Fruit fly (Drosophila melanogaster): ENCODE data around the gene CG18628.

The CG18628 gene

DNA sequence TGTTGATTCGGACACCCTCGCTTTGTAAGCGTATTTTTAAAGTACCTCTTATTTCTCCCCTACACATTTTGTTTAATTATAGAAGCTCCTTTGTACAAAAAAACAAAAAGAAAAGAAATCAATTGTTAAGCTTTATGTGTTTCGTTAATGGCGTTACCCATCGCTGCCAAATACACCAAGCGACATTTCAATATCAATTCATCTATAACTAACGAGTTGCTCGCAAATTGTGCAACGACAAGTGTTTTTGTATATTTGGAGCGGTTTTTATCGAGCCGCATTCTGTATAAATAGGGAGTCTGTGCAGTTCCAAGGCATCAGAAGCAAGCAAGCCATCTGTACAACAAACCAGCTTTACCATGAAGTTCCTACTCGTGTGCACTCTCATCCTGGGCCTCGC, at the start of gene CG18628:
TSS of gene CG18628 (plus strand) at position 301 of the 400 bp plus-strand sequence.
- no peak for TF ChIP-seq Myc (optimal IDR thresholded peaks at IDR 0.05)
- no peak for TF ChIP-seq psq (optimal IDR thresholded peaks at IDR 0.05)
- TF ChIP-seq h (optimal IDR thresholded peaks at IDR 0.05), result no peak
- no peak for TF ChIP-seq Sin3A (optimal IDR thresholded peaks at IDR 0.05)
- TF ChIP-seq insv (optimal IDR thresholded peaks at IDR 0.05), result no peak
- no peak for TF ChIP-seq ttk (optimal IDR thresholded peaks at IDR 0.05)

DNA sequence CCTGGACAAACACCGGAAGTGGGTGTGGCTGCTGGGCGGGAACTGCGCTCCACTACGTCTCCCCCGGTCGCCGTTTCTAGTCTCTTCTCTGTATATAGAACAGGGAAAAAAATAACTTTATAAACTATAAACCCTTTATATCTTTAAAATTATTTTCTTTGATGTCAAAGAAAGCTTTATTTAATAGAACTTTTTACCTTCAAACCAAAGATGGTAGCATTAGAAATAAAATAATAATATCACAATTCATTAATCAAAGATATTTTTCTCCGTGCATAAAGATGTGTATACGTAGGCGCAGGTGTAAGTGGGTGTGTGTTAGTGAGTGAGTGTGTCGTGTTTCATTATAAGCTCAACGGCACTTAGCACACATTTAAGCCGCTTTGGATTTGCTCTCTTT, 40.0 kb upstream of the CG18628 start:
- TF ChIP-seq ttk (optimal IDR thresholded peaks at IDR 0.05) (no peak), psq (optimal IDR thresholded peaks at IDR 0.05) (no peak), h (optimal IDR thresholded peaks at IDR 0.05) (no peak), Sin3A (optimal IDR thresholded peaks at IDR 0.05) (no peak), Myc (optimal IDR thresholded peaks at IDR 0.05) (no peak), insv (optimal IDR thresholded peaks at IDR 0.05) (no peak)

DNA sequence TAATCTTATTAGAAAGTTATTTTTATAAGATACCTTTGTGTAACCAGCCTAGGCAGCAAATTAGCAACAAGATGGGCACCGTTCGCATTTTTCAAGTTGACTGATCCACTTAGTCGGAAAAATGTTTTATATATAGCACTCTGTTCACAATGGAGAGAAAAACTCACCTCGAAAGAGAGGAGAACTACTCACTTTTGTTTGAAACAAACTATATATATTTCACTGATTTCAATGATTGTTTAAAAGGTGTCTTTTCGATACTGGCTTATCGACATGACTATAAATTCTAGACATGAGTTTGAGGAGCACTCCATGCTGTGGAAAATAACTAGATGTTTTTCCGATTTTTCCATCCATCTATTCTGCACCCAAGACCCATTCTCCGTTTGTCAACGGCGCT, 16.1 kb upstream of the CG18628 start, which contains the start of gene CG42521:
TSS of gene CG42521 (minus strand) at position 101 of the 400 bp plus-strand sequence.
- TF ChIP-seq psq (optimal IDR thresholded peaks at IDR 0.05) (no peak), h (optimal IDR thresholded peaks at IDR 0.05) (no peak), Sin3A (optimal IDR thresholded peaks at IDR 0.05) (no peak), insv (optimal IDR thresholded peaks at IDR 0.05) (no peak), ttk (optimal IDR thresholded peaks at IDR 0.05) (no peak), Myc (optimal IDR thresholded peaks at IDR 0.05) (no peak)

DNA sequence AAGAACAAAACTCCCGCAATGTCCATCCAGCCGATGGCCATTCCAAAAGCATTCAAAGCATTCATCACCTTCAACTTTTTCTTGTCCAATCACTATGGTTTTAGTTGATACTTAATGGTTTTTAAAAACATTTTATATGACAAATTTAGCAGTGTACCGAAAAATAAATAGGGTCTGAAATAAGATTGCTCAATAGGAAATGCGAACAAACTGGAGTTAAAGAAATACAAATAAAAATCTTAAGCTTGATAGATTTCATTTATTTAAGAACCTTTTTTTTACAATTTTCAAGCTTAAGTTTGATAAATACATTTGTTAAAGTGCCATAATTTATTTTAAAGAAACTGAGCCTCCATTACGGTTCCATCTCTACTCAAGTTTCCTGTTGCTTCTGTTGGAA, 14.0 kb upstream of the CG18628 start, which contains the start of gene CG43127:
TSS of gene CG43127 (minus strand) at position 101 of the 400 bp plus-strand sequence.
- TF ChIP-seq Sin3A (optimal IDR thresholded peaks at IDR 0.05) (no peak), ttk (optimal IDR thresholded peaks at IDR 0.05) (no peak), insv (optimal IDR thresholded peaks at IDR 0.05) (no peak), Myc (optimal IDR thresholded peaks at IDR 0.05) (no peak), psq (optimal IDR thresholded peaks at IDR 0.05) (no peak), h (optimal IDR thresholded peaks at IDR 0.05) (no peak)

DNA sequence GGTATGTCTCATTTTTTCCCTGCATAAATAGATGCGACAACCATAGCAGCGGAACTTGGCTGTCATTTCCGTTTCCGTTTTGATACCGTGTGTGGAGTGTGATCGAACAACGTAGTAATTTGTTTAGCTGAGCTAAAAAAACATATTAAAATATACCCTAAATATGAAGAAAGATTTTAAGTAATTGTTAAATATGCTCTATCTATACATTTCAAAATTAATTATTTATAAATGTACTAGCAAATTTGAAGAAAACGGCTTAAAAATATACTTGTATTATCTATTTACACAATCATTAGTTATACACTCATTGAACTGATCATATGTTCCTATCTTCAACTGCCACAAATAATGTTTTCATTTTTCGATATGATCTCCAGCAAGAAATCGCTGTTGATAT, 13.3 kb upstream of the CG18628 start, which contains the start of gene CG34238:
TSS of gene CG34238 (plus strand) at position 301 of the 400 bp plus-strand sequence.
- TF ChIP-seq ttk (optimal IDR thresholded peaks at IDR 0.05) (no peak), Sin3A (optimal IDR thresholded peaks at IDR 0.05) (no peak), insv (optimal IDR thresholded peaks at IDR 0.05) (no peak), psq (optimal IDR thresholded peaks at IDR 0.05) (no peak), h (optimal IDR thresholded peaks at IDR 0.05) (no peak), Myc (optimal IDR thresholded peaks at IDR 0.05) (no peak)

DNA sequence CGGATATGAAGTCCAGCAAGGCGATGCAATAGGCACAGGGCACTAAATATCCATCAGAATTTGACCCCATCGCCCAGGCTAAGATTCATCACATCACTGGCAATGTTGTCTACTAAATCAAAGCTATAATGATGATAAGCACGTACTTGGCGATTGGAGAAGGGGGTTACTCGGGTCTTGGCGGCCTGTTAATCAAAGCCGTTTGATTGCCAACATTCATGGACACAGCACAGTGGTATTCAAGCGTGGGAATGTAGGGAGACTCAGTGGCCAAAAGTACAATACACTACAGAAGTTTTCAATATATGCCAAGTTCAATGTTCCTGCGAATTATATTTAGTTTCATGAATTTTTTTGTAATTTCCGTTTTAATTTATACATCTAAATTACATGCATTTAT, 11.2 kb upstream of the CG18628 start, which contains the start of gene CG14151:
TSS of gene CG14151 (minus strand) at position 101 of the 400 bp plus-strand sequence.
- TF ChIP-seq Sin3A (optimal IDR thresholded peaks at IDR 0.05) (no peak), insv (optimal IDR thresholded peaks at IDR 0.05) (no peak), h (optimal IDR thresholded peaks at IDR 0.05) (no peak), psq (optimal IDR thresholded peaks at IDR 0.05) (no peak), ttk (optimal IDR thresholded peaks at IDR 0.05) (no peak), Myc (optimal IDR thresholded peaks at IDR 0.05) (no peak)

DNA sequence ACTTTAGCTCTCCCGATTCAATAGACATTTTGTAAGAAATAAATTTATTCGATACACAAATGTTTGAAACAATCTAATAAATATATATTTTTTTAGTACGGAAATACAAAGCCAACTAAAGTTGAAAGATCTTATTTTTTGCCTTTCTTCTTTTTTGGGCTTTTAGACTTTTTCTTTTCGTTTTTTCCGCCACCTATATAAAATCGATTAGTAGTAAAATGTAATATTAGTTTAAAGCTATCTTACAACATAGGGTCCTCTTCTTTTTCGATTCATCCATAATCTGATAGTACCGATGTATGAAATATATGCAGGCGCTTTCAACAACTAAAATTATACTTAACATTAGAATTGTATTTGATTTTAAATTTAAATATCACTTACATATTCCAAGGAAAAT, 9.6 kb upstream of the CG18628 start, which contains the start of gene CG42536:
TSS of gene CG42536 (minus strand) at position 101 of the 400 bp plus-strand sequence.
- TF ChIP-seq insv (optimal IDR thresholded peaks at IDR 0.05), result no peak
- TF ChIP-seq ttk (optimal IDR thresholded peaks at IDR 0.05), result no peak
- TF ChIP-seq psq (optimal IDR thresholded peaks at IDR 0.05), result no peak
- no peak for TF ChIP-seq Myc (optimal IDR thresholded peaks at IDR 0.05)
- TF ChIP-seq Sin3A (optimal IDR thresholded peaks at IDR 0.05), result no peak
- no peak for TF ChIP-seq h (optimal IDR thresholded peaks at IDR 0.05)

DNA sequence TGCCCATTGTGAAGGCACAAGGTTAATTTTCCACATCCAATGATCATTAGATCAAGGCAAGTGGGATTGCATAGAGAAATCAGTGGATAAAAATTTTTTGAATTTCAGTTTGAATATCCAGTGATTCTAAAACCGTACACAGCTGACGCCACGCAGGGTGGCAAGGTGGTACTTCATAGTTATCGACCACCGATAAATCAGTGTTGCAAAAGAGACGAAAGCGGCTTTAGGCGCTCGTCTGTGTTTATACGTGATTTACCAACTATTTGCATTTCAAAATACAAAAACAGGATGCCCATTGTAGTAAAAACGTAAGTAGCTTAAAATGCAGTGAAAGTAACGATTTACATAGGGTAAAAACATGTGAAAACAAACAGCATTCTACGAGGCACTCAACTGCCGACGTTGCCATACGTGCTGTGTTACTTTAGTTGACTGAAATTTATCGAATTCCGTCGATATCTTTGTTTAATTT, 8.6 kb upstream of the CG18628 start, which contains the start of the genes CG42535, CG34001 and hay:
TSS of gene CG42535 (minus strand) at position 51 of the 475 bp plus-strand sequence.
TSS of gene CG34001 (plus strand) at position 195 of the 475 bp plus-strand sequence.
TSS of gene hay (plus strand) at position 195 of the 475 bp plus-strand sequence.
- TF ChIP-seq Sin3A (optimal IDR thresholded peaks at IDR 0.05) (no peak), psq (optimal IDR thresholded peaks at IDR 0.05) (no peak), ttk (optimal IDR thresholded peaks at IDR 0.05) (no peak), h (optimal IDR thresholded peaks at IDR 0.05) (no peak), insv (optimal IDR thresholded peaks at IDR 0.05) (no peak), Myc (optimal IDR thresholded peaks at IDR 0.05) (no peak)

DNA sequence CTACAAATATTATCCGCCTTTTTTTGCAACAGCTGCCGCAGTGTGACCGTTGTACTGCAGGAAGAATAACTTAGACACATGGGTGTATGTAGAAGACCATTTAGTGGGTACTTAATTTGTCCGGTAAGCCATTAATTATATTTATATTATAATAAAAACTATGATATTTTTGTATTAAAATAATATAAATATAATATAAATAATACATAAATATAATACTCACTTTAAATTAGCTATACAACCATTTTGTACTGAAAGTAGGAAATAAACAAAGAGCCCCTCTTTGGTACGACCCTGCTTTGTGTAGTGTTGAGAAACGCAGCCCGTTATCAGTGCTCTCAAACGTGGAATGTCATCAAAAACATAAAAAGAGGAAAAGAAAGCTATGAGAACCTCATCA, 1.7 kb upstream of the CG18628 start, which contains the start of gene Cnep1r2:
TSS of gene Cnep1r2 (plus strand) at position 328 of the 400 bp plus-strand sequence.
- TF ChIP-seq psq (optimal IDR thresholded peaks at IDR 0.05) (no peak), ttk (optimal IDR thresholded peaks at IDR 0.05) (no peak)

DNA sequence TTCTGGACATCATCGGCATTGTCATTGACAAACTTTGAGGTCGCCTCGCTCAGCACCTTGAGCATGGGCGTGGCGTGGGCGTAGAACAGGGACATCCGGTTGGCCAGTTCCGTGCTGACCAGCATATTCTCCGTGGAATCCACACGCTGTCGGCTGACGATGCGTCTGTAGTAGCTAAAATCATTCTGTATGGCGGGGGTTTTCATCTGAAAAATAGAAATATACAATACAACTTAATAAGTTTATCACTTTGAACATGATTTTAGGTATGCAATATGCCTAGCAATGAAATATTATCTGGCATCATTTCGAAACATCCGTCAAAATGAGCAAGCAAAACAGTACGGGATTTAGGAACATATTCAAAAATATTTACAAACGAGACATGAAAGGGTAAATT, 2.0 kb downstream of the CG18628 start, which contains the start of gene CG14154:
TSS of gene CG14154 (plus strand) at position 301 of the 400 bp plus-strand sequence.
- TF ChIP-seq ttk (optimal IDR thresholded peaks at IDR 0.05), result no peak
- TF ChIP-seq insv (optimal IDR thresholded peaks at IDR 0.05), result no peak
- TF ChIP-seq Sin3A (optimal IDR thresholded peaks at IDR 0.05), result no peak
- TF ChIP-seq Myc (optimal IDR thresholded peaks at IDR 0.05), result no peak
- no peak for TF ChIP-seq h (optimal IDR thresholded peaks at IDR 0.05)
- no peak for TF ChIP-seq psq (optimal IDR thresholded peaks at IDR 0.05)

DNA sequence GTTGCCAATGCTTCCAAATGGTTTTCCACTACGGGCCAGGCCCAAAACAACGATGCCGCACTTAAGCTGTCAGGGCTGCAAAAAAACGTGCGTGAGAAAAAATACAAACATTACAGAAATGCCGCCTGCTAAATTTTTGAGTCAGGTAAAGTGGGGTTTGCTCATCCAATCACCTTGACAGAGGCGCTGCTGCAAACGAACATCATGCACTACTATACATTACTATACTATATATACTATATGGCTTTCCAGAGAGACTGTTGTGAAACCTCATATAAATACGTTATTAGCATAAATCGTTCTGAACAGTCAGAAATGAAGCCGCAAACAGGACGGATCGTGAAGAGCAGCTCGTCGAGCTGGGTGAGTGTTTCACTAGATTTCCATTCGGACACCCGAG, 3.7 kb downstream of the CG18628 start, which contains the start of gene CG14153:
TSS of gene CG14153 (plus strand) at position 301 of the 400 bp plus-strand sequence.
- TF ChIP-seq insv (optimal IDR thresholded peaks at IDR 0.05) (no peak), ttk (optimal IDR thresholded peaks at IDR 0.05) (no peak), psq (optimal IDR thresholded peaks at IDR 0.05) (no peak), h (optimal IDR thresholded peaks at IDR 0.05) (no peak), Myc (optimal IDR thresholded peaks at IDR 0.05) (no peak), Sin3A (optimal IDR thresholded peaks at IDR 0.05) (no peak)

DNA sequence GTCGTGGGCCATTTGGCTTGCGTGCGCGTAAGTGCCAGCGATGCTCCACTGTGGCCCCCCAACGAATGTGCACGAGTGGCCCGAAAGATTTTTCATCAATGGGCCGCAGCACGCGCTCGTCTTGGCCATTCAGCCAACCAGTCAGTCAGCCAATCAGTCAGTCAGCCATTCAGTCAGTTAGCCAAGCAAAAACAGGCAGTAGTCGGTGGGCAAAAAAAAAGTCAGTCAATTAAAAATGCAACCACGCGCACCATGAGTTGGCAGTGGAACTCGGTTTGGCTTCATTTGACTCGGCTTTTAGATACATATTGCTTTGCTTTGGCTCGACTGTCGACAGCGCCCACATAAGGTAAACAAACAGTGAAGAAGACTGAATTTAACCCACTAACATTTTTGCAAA, 6.4 kb downstream of the CG18628 start:
- TF ChIP-seq Myc (optimal IDR thresholded peaks at IDR 0.05), result no peak
- TF ChIP-seq psq (optimal IDR thresholded peaks at IDR 0.05), result no peak
- no peak for TF ChIP-seq Sin3A (optimal IDR thresholded peaks at IDR 0.05)
- TF ChIP-seq h (optimal IDR thresholded peaks at IDR 0.05), result no peak
- no peak for TF ChIP-seq ttk (optimal IDR thresholded peaks at IDR 0.05)
- no peak for TF ChIP-seq insv (optimal IDR thresholded peaks at IDR 0.05)

Measured in Kc167 (cell line).